Worm (Caenorhabditis elegans) whole organism, L1 larva: ENCODE measurements around the gene F20B6.10.

Experiments
- aly-2 ChIP-seq: fragments of 150-350 bp; optimal IDR thresholded peaks from 2 replicates; lab custom pipeline; 2014; ENCODE audit warnings: missing biosample characterization, missing genetic modification characterization
- ama-1 ChIP-seq: fragments of 150-350 bp; optimal IDR thresholded peaks from 2 replicates; lab custom pipeline; 2014
- ceh-82 ChIP-seq, 3 experiments: fragments of 150-350 bp in 1 of 3; sonication (generic microtip) in 2 of 3; optimal IDR thresholded peaks; 2 replicates each; lab custom pipeline; 2014 to 2017; ENCODE audit warnings: missing biosample characterization in 3 of 3, missing genetic modification characterization in 3 of 3
- lin-15B ChIP-seq: fragments of 150-350 bp; sonication (generic microtip); optimal IDR thresholded peaks from 3 replicates; lab custom pipeline; 2014; ENCODE audit warnings: missing biosample characterization, missing genetic modification characterization
- lir-3 ChIP-seq: sonication (generic microtip); optimal IDR thresholded peaks from 2 replicates; lab custom pipeline; 2016; ENCODE audit warnings: mild to moderate bottlenecking, missing genetic modification characterization, moderate library complexity, missing compliant biosample characterization; ENCODE audit not compliant: poor library complexity
- tbx-2 ChIP-seq: sonication (generic microtip); optimal IDR thresholded peaks from 2 replicates; lab custom pipeline; 2016; ENCODE audit warnings: missing genetic modification characterization, missing compliant biosample characterization

DNA sequence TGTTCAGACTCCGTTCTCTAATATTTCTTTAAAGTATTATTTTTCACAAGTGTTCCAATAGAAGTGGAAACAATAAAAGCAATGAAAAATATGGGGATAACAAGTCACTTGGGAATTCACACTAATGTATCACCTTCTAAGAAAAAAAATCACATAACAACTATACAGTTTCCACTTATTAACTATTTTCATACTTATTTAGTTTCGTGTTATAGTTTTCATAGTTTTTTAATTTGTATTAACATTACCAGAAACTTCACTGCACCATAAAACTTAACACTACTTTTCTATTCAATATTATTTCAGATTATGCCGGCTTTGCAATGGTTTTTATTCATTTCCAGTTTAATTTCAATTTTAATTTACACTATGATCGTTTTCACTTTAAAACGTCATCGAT is 35.1 kb upstream of the F20B6.10 start, which contains the start of gene srv-5:
- TF ChIP-seq tbx-2 (tag; lab: Kevin White, UChicago) (no peak), lin-15B (no peak), aly-2 (tag; lab: Kevin White, UChicago) (no peak), lir-3 (tag; lab: Kevin White, UChicago) (no peak), ama-1 (no peak), ceh-82 (tag; optimal IDR thresholded peaks at IDR 0.05; lab: Kevin White, UChicago) (no peak)
